Worm (Caenorhabditis elegans) whole organism, early embryonic: ENCODE measurements around the gene F31D4.5.

Experiments used
- ceh-13 ChIP-seq: fragments of 200-800 bp; sonication (Bioruptor generic); optimal IDR thresholded peaks from 2 replicates; lab custom pipeline; 2018; ENCODE audit warnings: mild to moderate bottlenecking, missing genetic modification characterization, missing compliant biosample characterization
- flt-1 ChIP-seq: fragments of 200-800 bp; sonication (Bioruptor generic); IDR thresholded peaks from 2 replicates; pipeline ENCODE4 v1.3.6; 2022; ENCODE audit warnings: missing genetic modification characterization, missing compliant biosample characterization
- tbx-11 ChIP-seq: fragments of 200-800 bp; sonication (Bioruptor generic); IDR thresholded peaks from 2 replicates; pipeline ENCODE4 v1.3.6; 2022; ENCODE audit warnings: missing genetic modification characterization, missing compliant biosample characterization
- tbx-37 ChIP-seq: fragments of 200-800 bp; sonication (Bioruptor generic); conservative IDR thresholded peaks from 2 replicates; pipeline ENCODE4 v1.3.6; 2022; ENCODE audit warnings: missing genetic modification reagents, missing genetic modification characterization, missing compliant biosample characterization

- TF ChIP-seq tbx-37 (GFP tag; lab: Robert Waterston, UW): no peak
- TF ChIP-seq tbx-11 (GFP tag; lab: Robert Waterston, UW): no peak
- TF ChIP-seq flt-1: no peak
- TF ChIP-seq ceh-13 (GFP tag; lab: Kevin White, UChicago): no peak
These were observed 38.0 kb downstream of the F31D4.5 start for ce11 chrV:20891871-20892270.
